Worm (Caenorhabditis elegans) whole organism, L4 larva: ENCODE measurements around the gene mrpl-11.
A peak's percentile ranks its signal among the peaks of the same experiment; 100 is the strongest.

Experiments used
- D1046.2 ChIP-seq: fragments of 200-800 bp; sonication (Bioruptor generic); IDR thresholded peaks from 2 replicates; pipeline ENCODE4 v1.3.6; 2022; ENCODE audit warnings: missing genetic modification characterization, missing compliant biosample characterization
- F37D6.2 ChIP-seq: sonication (generic microtip); optimal IDR thresholded peaks from 2 replicates; lab custom pipeline; 2016; ENCODE audit warnings: mild to moderate bottlenecking, missing genetic modification characterization, missing compliant biosample characterization
- R02D3.7 ChIP-seq: fragments of 150-350 bp; sonication (generic microtip); optimal IDR thresholded peaks from 3 replicates; lab custom pipeline; 2014; ENCODE audit warnings: missing biosample characterization, missing genetic modification characterization
- T20F7.1 ChIP-seq: fragments of 200-800 bp; sonication (Bioruptor generic); optimal IDR thresholded peaks from 2 replicates; lab custom pipeline; 2018; ENCODE audit warnings: mild to moderate bottlenecking, missing genetic modification characterization, missing compliant biosample characterization
- T26A8.4 ChIP-seq: fragments of 200-800 bp; sonication (Bioruptor generic); IDR thresholded peaks from 2 replicates; pipeline ENCODE4 v1.3.6; 2022; ENCODE audit warnings: missing genetic modification characterization, missing compliant biosample characterization
- Y105C5A.15 ChIP-seq: fragments of 200-800 bp; sonication (Bioruptor generic); IDR thresholded peaks from 2 replicates; pipeline ENCODE4 v1.3.6; 2022; ENCODE audit warnings: missing genetic modification characterization, missing compliant biosample characterization
- Y48G9A.11 ChIP-seq: fragments of 200-800 bp; sonication (Bioruptor generic); IDR thresholded peaks from 2 replicates; pipeline ENCODE4 v1.3.6; 2022; ENCODE audit warnings: missing genetic modification reagents, missing genetic modification characterization, missing compliant biosample characterization
- Y75B8A.6 ChIP-seq: fragments of 200-800 bp; sonication (Bioruptor generic); IDR thresholded peaks from 2 replicates; pipeline ENCODE4 v1.3.6; 2022; ENCODE audit warnings: missing genetic modification reagents, missing genetic modification characterization, missing compliant biosample characterization
- aha-1 ChIP-seq: fragments of 150-350 bp; peaks from one replicate; lab custom pipeline; 2014; ENCODE audit warnings: missing biosample characterization, missing genetic modification characterization
- arid-1 ChIP-seq: fragments of 200-800 bp; sonication (Bioruptor generic); conservative IDR thresholded peaks from 2 replicates; pipeline ENCODE4 v1.3.6; 2022; ENCODE audit warnings: missing genetic modification reagents, missing genetic modification characterization, missing compliant biosample characterization
- attf-4 ChIP-seq: sonication (generic microtip); optimal IDR thresholded peaks from 3 replicates; lab custom pipeline; 2017; ENCODE audit warnings: missing biosample characterization, missing genetic modification characterization
- ceh-44 ChIP-seq: fragments of 200-800 bp; sonication (Bioruptor generic); IDR thresholded peaks from 2 replicates; pipeline ENCODE4 v1.3.6; 2022; ENCODE audit warnings: missing genetic modification reagents, missing genetic modification characterization, missing compliant biosample characterization
- daf-12 ChIP-seq: fragments of 150-350 bp; optimal IDR thresholded peaks from 2 replicates; lab custom pipeline; 2014; ENCODE audit warnings: missing biosample characterization, missing genetic modification reagents, missing genetic modification characterization
- daf-16 ChIP-seq, 3 experiments: sonication (generic microtip); optimal IDR thresholded peaks; 2 replicates each; lab custom pipeline; 2016 to 2017; ENCODE audit warnings: missing genetic modification characterization in 3 of 3, missing genetic modification reagents in 3 of 3, mild to moderate bottlenecking in 2 of 3, missing compliant biosample characterization in 2 of 3, missing biosample characterization in 1 of 3, moderate library complexity in 1 of 3
- duxl-1 ChIP-seq: sonication (generic microtip); optimal IDR thresholded peaks from 2 replicates; lab custom pipeline; 2016; ENCODE audit warnings: mild to moderate bottlenecking, missing genetic modification characterization, moderate library complexity, missing compliant biosample characterization; ENCODE audit not compliant: poor library complexity
- dve-1 ChIP-seq: sonication (generic microtip); optimal IDR thresholded peaks from 2 replicates; lab custom pipeline; 2017; ENCODE audit warnings: antibody characterized with exemption, mild to moderate bottlenecking, missing genetic modification characterization, missing compliant biosample characterization; ENCODE audit not compliant: insufficient read depth
- gei-8 ChIP-seq: fragments of 200-800 bp; sonication (Bioruptor generic); optimal IDR thresholded peaks from 2 replicates; lab custom pipeline; 2018; ENCODE audit warnings: mild to moderate bottlenecking, missing genetic modification characterization, missing compliant biosample characterization
- hlh-30 ChIP-seq: sonication (generic microtip); optimal IDR thresholded peaks from 2 replicates; lab custom pipeline; 2017; ENCODE audit warnings: antibody characterized with exemption, mild to moderate bottlenecking, missing genetic modification characterization, missing compliant biosample characterization; ENCODE audit not compliant: insufficient read depth
- hmg-1.1 ChIP-seq: fragments of 200-800 bp; sonication (Bioruptor generic); IDR thresholded peaks from 2 replicates; pipeline ENCODE4 v1.3.6; 2022; ENCODE audit warnings: missing genetic modification reagents, missing genetic modification characterization, missing compliant biosample characterization
- lin-29 ChIP-seq: fragments of 200-800 bp; sonication (Bioruptor generic); IDR thresholded peaks from 2 replicates; pipeline ENCODE4 v1.3.6; 2022; ENCODE audit warnings: missing genetic modification reagents, missing genetic modification characterization, missing compliant biosample characterization
- lsy-2 ChIP-seq, 2 experiments: fragments of 150-350 bp in 1 of 2; sonication (generic microtip) in 1 of 2; optimal IDR thresholded peaks; 2 replicates each; lab custom pipeline; 2014 to 2017; ENCODE audit warnings: missing biosample characterization in 2 of 2, missing genetic modification characterization in 2 of 2
- mdt-29 ChIP-seq: fragments of 200-800 bp; sonication (Bioruptor generic); IDR thresholded peaks from 2 replicates; pipeline ENCODE4 v1.3.6; 2022; ENCODE audit warnings: missing genetic modification reagents, missing genetic modification characterization, missing compliant biosample characterization
- mes-2 ChIP-seq: sonication (generic microtip); optimal IDR thresholded peaks from 2 replicates; lab custom pipeline; 2016; ENCODE audit warnings: missing genotype, mild to moderate bottlenecking, missing genetic modification characterization, missing compliant biosample characterization; ENCODE audit not compliant: poor library complexity, severe bottlenecking
- nhr-237 ChIP-seq: sonication (generic microtip); optimal IDR thresholded peaks from 2 replicates; lab custom pipeline; 2017; ENCODE audit warnings: missing biosample characterization, missing genetic modification characterization
- nhr-25 ChIP-seq: sonication (generic microtip); optimal IDR thresholded peaks from 2 replicates; lab custom pipeline; 2017; ENCODE audit warnings: missing genetic modification characterization, mild to moderate bottlenecking, missing compliant biosample characterization, antibody characterized with exemption, moderate library complexity, borderline replicate concordance; ENCODE audit not compliant: insufficient read depth
- nhr-42 ChIP-seq: fragments of 200-800 bp; sonication (Bioruptor generic); IDR thresholded peaks from 2 replicates; pipeline ENCODE4 v1.3.6; 2022; ENCODE audit warnings: missing genetic modification characterization, missing compliant biosample characterization
- nhr-77 ChIP-seq: fragments of 150-350 bp; optimal IDR thresholded peaks from 2 replicates; lab custom pipeline; 2014; ENCODE audit warnings: missing biosample characterization, missing genetic modification characterization
- pha-4 ChIP-seq, 2 experiments: fragments of 150-350 bp in 1 of 2; fragments of 200-800 bp in 1 of 2; sonication (Bioruptor generic) in 1 of 2; IDR thresholded peaks in 1 of 2; optimal IDR thresholded peaks in 1 of 2; 2 replicates each; pipeline versions ENCODE4 v1.3.6 to Lab custom; 2014 to 2022; ENCODE audit warnings: missing genetic modification characterization in 2 of 2, missing genetic modification reagents in 2 of 2, missing biosample characterization in 1 of 2, missing compliant biosample characterization in 1 of 2
- saeg-2 ChIP-seq: fragments of 200-800 bp; sonication (Bioruptor generic); IDR thresholded peaks from 2 replicates; pipeline ENCODE4 v1.3.6; 2022; ENCODE audit warnings: missing genetic modification reagents, missing genetic modification characterization, missing compliant biosample characterization
- snpc-1.2 ChIP-seq: fragments of 200-800 bp; sonication (Bioruptor generic); IDR thresholded peaks from 2 replicates; pipeline ENCODE4 v1.3.6; 2022; ENCODE audit warnings: missing genetic modification reagents, missing genetic modification characterization, missing compliant biosample characterization
- spr-3 ChIP-seq: fragments of 200-800 bp; sonication (Bioruptor generic); optimal IDR thresholded peaks from 2 replicates; lab custom pipeline; 2018; ENCODE audit warnings: mild to moderate bottlenecking, missing genetic modification characterization, missing compliant biosample characterization
- tag-97 ChIP-seq: fragments of 200-800 bp; sonication (Bioruptor generic); IDR thresholded peaks from 2 replicates; pipeline ENCODE4 v1.3.6; 2022; ENCODE audit warnings: missing genetic modification characterization, missing compliant biosample characterization
- unc-130 ChIP-seq: sonication (generic microtip); optimal IDR thresholded peaks from 2 replicates; lab custom pipeline; 2016; ENCODE audit warnings: missing genetic modification reagents, missing genetic modification characterization, missing compliant biosample characterization
- zip-11 ChIP-seq: fragments of 200-800 bp; sonication (Bioruptor generic); IDR thresholded peaks from 2 replicates; pipeline ENCODE4 v1.3.6; 2022; ENCODE audit warnings: missing genetic modification characterization, missing compliant biosample characterization
- zip-2 ChIP-seq: fragments of 150-350 bp; optimal IDR thresholded peaks from 2 replicates; lab custom pipeline; 2014; ENCODE audit warnings: missing biosample characterization, missing genetic modification characterization
- ztf-11 ChIP-seq: fragments of 150-350 bp; optimal IDR thresholded peaks from 2 replicates; lab custom pipeline; 2014; ENCODE audit warnings: missing biosample characterization, missing genetic modification characterization
- ztf-7 ChIP-seq: fragments of 150-350 bp; optimal IDR thresholded peaks from 2 replicates; lab custom pipeline; 2014; ENCODE audit warnings: missing biosample characterization, missing genetic modification characterization

mrpl-11 gene

DNA sequence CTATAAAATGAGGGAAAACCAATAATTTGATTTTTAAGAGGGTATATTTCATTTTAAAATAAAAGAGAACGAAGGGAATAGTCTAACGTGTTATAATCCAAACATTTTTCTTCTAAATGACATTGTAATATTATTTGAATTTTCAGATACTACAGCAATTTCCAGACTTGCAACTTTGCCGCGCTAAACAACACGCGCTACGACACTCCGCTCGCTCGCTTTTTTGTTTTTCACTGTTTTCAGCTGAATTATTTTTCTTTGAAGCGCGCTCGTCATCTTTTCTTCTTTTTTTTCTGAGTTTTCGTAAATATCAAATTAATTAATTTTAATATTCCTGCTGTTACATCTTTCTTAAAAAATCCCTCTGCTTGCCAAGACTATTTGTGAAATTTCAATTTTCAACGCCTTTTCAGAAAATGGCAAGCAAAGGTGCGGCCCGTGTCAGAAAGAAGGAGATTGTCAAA lies at the start of gene mrpl-11:
Gene mrpl-11 (plus strand): TSS at position 414 of the 464 bp plus-strand sequence.
- TF ChIP-seq lsy-2 (tag; optimal IDR thresholded peaks at IDR 0.05; lab: Kevin White, UChicago) = peak in 1 of 2 experiments; percentile 51
- TF ChIP-seq zip-2 (tag; lab: Kevin White, UChicago) = no peak
- no peak for TF ChIP-seq nhr-25 (tag; lab: Kevin White, UChicago)
- peak; percentile 96 for TF ChIP-seq Y48G9A.11 (GFP tag; lab: Robert Waterston, UW)
- TF ChIP-seq mdt-29 (GFP tag; lab: Robert Waterston, UW) = no peak
- TF ChIP-seq D1046.2 (GFP tag; lab: Robert Waterston, UW) = no peak
- no peak for TF ChIP-seq hlh-30 (tag; lab: Kevin White, UChicago)
- TF ChIP-seq zip-11 (GFP tag; lab: Robert Waterston, UW) = no peak
- TF ChIP-seq T20F7.1 (GFP tag; lab: Kevin White, UChicago) = peak; percentile 95
- no peak for TF ChIP-seq spr-3 (GFP tag; lab: Kevin White, UChicago)
- no peak for TF ChIP-seq Y75B8A.6 (GFP tag; lab: Robert Waterston, UW)
- no peak for TF ChIP-seq daf-12 (tag; lab: Kevin White, UChicago)
- no peak for TF ChIP-seq daf-16 (GFP tag; optimal IDR thresholded peaks at IDR 0.05; lab: Kevin White, UChicago)
- TF ChIP-seq daf-16 (tag; optimal IDR thresholded peaks at IDR 0.05; lab: Kevin White, UChicago) = peak; percentile 14
- TF ChIP-seq mes-2 (tag; lab: Kevin White, UChicago) = peak; percentile 44
- TF ChIP-seq ztf-11 = no peak
- TF ChIP-seq dve-1 (tag; lab: Kevin White, UChicago) = peak; percentile 14
- no peak for TF ChIP-seq R02D3.7 (tag; lab: Kevin White, UChicago)
- no peak for TF ChIP-seq duxl-1 (tag; lab: Kevin White, UChicago)
- TF ChIP-seq aha-1 = no peak

DNA sequence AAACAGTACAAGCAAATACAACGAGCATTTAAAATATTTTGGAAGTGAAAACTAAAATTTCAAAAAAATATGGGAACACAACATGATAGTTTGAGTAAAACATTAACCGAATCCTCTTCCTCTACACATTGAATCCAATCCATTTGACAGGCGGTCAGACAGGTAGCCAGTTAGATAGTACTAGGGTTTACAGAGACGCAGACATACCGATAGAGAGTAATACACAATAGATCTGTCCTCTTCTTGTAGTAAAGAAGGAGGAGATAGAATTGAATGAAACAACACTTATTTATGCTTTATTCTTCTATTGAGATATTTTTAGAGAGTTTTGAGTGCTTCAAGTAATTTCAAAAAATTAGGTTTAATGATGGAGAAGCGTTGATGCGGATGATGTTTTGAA lies 48.7 kb upstream of the mrpl-11 start:
- TF ChIP-seq F37D6.2 (tag; lab: Kevin White, UChicago) (no peak), arid-1 (no peak), gei-8 (GFP tag; lab: Kevin White, UChicago) (no peak), Y75B8A.6 (GFP tag; lab: Robert Waterston, UW) (no peak), ceh-44 (GFP tag; lab: Robert Waterston, UW) (no peak), lin-29 (GFP tag; lab: Robert Waterston, UW) (no peak), Y48G9A.11 (GFP tag; lab: Robert Waterston, UW) (no peak), unc-130 (GFP tag; lab: Kevin White, UChicago) (no peak), ztf-11 (no peak), saeg-2 (GFP tag; lab: Robert Waterston, UW) (no peak), ztf-7 (tag; lab: Kevin White, UChicago) (no peak), duxl-1 (tag; lab: Kevin White, UChicago) (no peak), snpc-1.2 (GFP tag; lab: Robert Waterston, UW) (no peak), attf-4 (no peak), Y105C5A.15 (GFP tag; lab: Robert Waterston, UW) (no peak), nhr-77 (tag; lab: Kevin White, UChicago) (no peak), pha-4 (GFP tag; IDR thresholded peaks at IDR 0.05; lab: Robert Waterston, UW) (no peak), pha-4 (tag; optimal IDR thresholded peaks at IDR 0.05; lab: Kevin White, UChicago) (no peak), nhr-42 (GFP tag; lab: Robert Waterston, UW) (no peak), hmg-1.1 (GFP tag; lab: Robert Waterston, UW) (no peak), nhr-237 (tag; lab: Kevin White, UChicago) (no peak)

DNA sequence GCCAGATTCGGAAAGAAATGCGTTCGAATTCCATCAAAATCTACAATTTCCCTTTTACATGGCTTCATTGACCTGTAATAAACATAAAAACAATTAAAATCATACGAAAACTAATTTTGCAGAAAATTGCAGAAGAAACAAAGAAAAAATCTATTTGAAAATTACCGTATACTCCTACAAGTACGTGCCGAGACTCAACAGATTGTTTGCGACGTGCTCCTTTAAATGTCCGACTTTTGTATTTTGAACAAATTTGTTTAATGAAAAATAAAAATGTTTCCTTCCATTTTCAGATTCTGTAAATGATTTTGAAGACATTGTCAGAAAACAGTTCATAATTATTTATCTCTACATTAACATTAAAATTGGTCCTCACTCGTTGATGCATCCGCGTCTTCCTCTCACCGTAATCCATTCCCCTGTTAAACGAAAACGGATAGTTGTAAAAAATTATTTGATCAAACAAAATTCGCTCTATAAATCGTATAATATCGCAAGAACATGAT lies 42.4 kb upstream of the mrpl-11 start, which contains the start of gene pgl-2:
Gene pgl-2 (minus strand): TSS at position 456 of the 506 bp plus-strand sequence.
- TF ChIP-seq tag-97 (GFP tag; lab: Robert Waterston, UW) = no peak
- TF ChIP-seq T26A8.4 (GFP tag; lab: Robert Waterston, UW) = 0 out of 2 replicates have a peak, but pooled peaks have one; percentile 33
- peak in 1 of 2 experiments; percentile 55 for TF ChIP-seq lsy-2 (tag; optimal IDR thresholded peaks at IDR 0.05; lab: Kevin White, UChicago)
